Worm (Caenorhabditis elegans) whole organism, midembryonic: ENCODE results near the gene T10D4.6.
"Not testable (repeated sequence)": the region's sequence is repeated elsewhere in the genome, so short reads cannot be mapped to it uniquely, and the experiment has no call there.

Source experiments
- T22C8.4 ChIP-seq: fragments of 200-800 bp; sonication (Bioruptor generic); IDR thresholded peaks from 2 replicates; pipeline ENCODE4 v1.3.6; 2022; ENCODE audit warnings: missing genetic modification characterization, missing compliant biosample characterization
- cog-1 ChIP-seq: sonication (generic microtip); optimal IDR thresholded peaks from 2 replicates; lab custom pipeline; 2016; ENCODE audit warnings: missing genetic modification characterization, missing compliant biosample characterization
- flt-1 ChIP-seq: fragments of 200-800 bp; sonication (Bioruptor generic); IDR thresholded peaks from 2 replicates; pipeline ENCODE4 v1.3.6; 2022; ENCODE audit warnings: missing genetic modification characterization, missing compliant biosample characterization
- klf-2 ChIP-seq: fragments of 200-800 bp; sonication (Bioruptor generic); conservative IDR thresholded peaks from 2 replicates; pipeline ENCODE4 v1.3.6; 2022; ENCODE audit warnings: missing genetic modification reagents, missing genetic modification characterization, missing compliant biosample characterization
- med-1 ChIP-seq: sonication (generic microtip); optimal IDR thresholded peaks from 2 replicates; lab custom pipeline; 2017; ENCODE audit warnings: missing genetic modification characterization, mild to moderate bottlenecking, missing compliant biosample characterization, antibody characterized with exemption, missing genetic modification reagents; ENCODE audit not compliant: insufficient read depth
- ref-1 ChIP-seq: fragments of 200-800 bp; sonication (Bioruptor generic); conservative IDR thresholded peaks from 2 replicates; pipeline ENCODE4 v1.3.6; 2022; ENCODE audit warnings: missing genetic modification reagents, missing genetic modification characterization, missing compliant biosample characterization
- tab-1 ChIP-seq: fragments of 200-800 bp; sonication (Bioruptor generic); IDR thresholded peaks from 2 replicates; pipeline ENCODE4 v1.3.6; 2022; ENCODE audit warnings: missing genetic modification characterization, missing compliant biosample characterization
- ztf-23 ChIP-seq: fragments of 200-800 bp; sonication (Bioruptor generic); IDR thresholded peaks from 2 replicates; pipeline ENCODE4 v1.3.6; 2022; ENCODE audit warnings: missing genetic modification reagents, missing genetic modification characterization, missing compliant biosample characterization
- ztf-29 ChIP-seq: fragments of 200-800 bp; sonication (Bioruptor generic); IDR thresholded peaks from 2 replicates; pipeline ENCODE4 v1.3.6; 2022; ENCODE audit warnings: missing genetic modification reagents, missing genetic modification characterization, missing compliant biosample characterization

Gene T10D4.6

ce11 chrII:3117471-3117870, 1.7 kb upstream of the T10D4.6 start, which contains the start of gene T10D4.7:
TSS of gene T10D4.7 (plus strand) at chrII:3117771.
- TF ChIP-seq ref-1 (no peak), cog-1 (no peak), tab-1 (GFP tag; lab: Robert Waterston, UW) (no peak), ztf-23 (no peak), klf-2 (GFP tag; lab: Robert Waterston, UW) (no peak), med-1 (GFP tag; lab: Kevin White, UChicago) (no peak), T22C8.4 (GFP tag; lab: Robert Waterston, UW) (no peak), flt-1 (GFP tag; lab: Robert Waterston, UW) (no peak), ztf-29 (no peak)

DNA sequence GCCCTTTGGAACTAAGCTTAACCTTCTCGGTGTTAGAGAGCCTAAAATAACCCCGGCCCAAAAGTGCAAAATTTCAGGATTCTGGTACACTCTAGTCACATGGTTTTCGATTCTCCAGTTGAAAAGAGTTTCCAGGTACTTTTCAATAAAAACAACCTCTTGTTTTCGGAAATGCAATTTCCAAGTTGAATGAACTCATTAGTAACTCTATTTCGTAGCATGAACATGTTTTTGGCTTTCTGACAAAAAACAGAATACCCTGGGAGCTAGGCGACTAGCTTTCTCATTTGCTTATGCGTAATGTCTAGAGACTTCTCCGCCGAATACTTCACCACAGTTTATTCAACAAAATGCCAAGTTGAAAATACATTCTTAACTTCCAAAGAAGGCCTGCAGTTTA, 4.1 kb downstream of the T10D4.6 start, which contains the start of gene srh-71:
Gene srh-71, plus strand, starts transcription at position 301 of the 400 bp plus-strand sequence.
- TF ChIP-seq ref-1 (no peak), med-1 (GFP tag; lab: Kevin White, UChicago) (no peak), flt-1 (GFP tag; lab: Robert Waterston, UW) (no peak), ztf-23 (no peak), klf-2 (GFP tag; lab: Robert Waterston, UW) (no peak), cog-1 (no peak), ztf-29 (no peak), tab-1 (GFP tag; lab: Robert Waterston, UW) (no peak), T22C8.4 (GFP tag; lab: Robert Waterston, UW) (no peak)

DNA sequence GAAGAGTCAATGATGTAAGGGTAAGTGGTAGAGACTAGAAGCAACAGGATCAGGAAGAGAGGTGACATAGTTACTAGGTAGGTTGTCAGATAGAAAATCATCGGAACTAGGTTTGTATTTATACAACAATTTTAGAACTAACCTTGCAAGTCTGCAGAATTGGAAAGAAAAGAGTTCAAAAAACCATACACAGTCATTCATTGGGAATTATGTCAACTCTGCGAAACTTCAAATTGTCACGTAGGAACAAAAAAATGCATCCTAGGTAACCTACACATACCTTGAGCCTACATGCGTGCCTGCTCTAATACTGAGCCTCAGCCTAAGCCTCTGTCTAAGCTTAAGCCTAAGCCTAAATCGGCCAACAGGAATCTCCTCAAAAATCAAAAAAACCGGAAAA, 7.2 kb downstream of the T10D4.6 start, which contains the start of gene ins-19:
Gene ins-19, minus strand, starts transcription at position 101 of the 400 bp plus-strand sequence.
- no peak for TF ChIP-seq cog-1
- no peak for TF ChIP-seq tab-1 (GFP tag; lab: Robert Waterston, UW)
- TF ChIP-seq ztf-29: no peak
- no peak for TF ChIP-seq klf-2 (GFP tag; lab: Robert Waterston, UW)
- TF ChIP-seq ztf-23: no peak

DNA sequence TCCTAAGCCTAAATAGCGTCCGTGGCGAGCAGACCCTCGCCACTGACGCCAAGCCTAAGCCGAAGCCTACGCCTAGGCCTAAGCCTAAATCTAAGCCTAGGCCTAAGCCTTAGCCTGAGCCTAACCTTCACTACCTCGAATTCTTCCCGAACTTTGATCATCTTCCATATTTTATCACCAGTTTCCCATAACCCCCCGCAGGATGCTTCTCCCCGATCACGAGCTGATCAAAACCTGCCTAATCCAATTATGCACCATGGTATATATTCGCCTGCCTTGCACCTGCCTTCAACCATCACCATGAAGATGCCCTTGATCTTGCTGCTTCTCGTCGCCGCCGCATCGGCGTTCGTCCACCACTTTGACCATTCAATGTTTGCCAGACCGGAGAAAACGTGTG, 7.6 kb downstream of the T10D4.6 start, which contains the start of gene ins-31:
Gene ins-31, plus strand, starts transcription at position 301 of the 400 bp plus-strand sequence.
- TF ChIP-seq ztf-23: 0 out of 2 replicates have a peak, but pooled peaks have one; percentile 32

DNA sequence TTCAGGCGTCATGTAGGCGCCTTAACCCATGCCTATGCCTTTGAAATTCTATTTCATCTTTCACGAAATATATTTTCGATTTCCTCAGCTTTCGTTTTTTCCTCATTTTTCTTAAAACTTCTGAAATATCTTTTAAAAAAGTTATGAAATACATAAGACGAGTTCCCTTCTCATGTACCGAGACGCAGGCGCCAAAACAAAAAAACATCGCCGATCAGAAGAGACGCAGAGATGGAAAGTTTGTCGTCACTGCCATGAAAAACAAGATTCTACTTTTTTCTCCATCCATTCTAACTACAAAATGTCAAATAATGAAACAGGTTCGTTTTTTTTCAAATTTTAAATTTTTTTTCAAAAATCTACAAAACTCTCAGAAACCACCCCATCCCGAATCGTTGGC, 9.9 kb downstream of the T10D4.6 start, which contains the start of gene chil-24:
Gene chil-24, plus strand, starts transcription at position 156 of the 400 bp plus-strand sequence.
- TF ChIP-seq med-1 (GFP tag; lab: Kevin White, UChicago): no peak
- no peak for TF ChIP-seq cog-1
- TF ChIP-seq flt-1 (GFP tag; lab: Robert Waterston, UW): no peak
- no peak for TF ChIP-seq ztf-29
- no peak for TF ChIP-seq klf-2 (GFP tag; lab: Robert Waterston, UW)
- TF ChIP-seq ref-1: no peak
- TF ChIP-seq tab-1 (GFP tag; lab: Robert Waterston, UW): no peak
- no peak for TF ChIP-seq T22C8.4 (GFP tag; lab: Robert Waterston, UW)
- no peak for TF ChIP-seq ztf-23

DNA sequence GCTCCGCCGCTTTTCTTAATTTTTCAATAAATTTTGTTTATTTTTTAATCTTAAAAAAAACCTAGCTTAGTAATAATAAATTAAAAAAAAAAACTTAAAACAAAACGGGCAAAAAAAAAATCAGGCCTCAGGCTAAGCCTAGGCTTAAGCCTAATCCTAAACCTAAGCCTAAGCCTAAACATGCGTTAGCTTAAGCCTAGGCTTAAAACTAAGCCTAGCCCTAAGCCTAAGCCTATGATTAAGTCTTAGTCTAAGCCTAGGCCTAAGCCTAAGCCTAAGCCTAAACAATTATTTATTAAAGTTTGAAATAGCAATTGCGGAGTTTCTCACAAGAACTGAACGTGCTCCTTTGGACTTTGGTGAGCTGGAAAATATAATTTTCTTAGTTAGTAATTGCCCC, 16.2 kb downstream of the T10D4.6 start:
- peak; percentile 20; the same call in 1 of the 2 replicates for TF ChIP-seq ztf-29
- TF ChIP-seq ref-1: no peak
- no peak for TF ChIP-seq ztf-23

DNA sequence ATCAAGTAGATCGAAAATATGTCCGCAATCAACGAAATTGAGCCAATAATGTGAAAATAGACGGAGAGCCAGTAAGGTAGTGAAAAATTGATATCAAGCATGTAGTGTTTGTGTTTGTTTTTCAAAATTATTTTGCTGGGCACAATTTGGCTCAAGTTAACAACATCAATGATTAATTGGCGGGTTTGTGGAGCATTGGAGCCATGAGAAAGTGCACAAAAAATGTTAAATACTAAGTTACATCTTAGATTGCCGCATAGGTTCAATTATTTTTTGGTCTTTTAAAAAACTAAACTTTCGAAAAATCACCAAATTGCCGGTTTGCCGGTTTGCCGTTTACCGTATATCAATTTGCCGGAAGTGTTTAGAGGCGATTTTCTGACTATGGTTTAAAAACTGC, 18.7 kb downstream of the T10D4.6 start, which contains the start of gene sri-54:
Gene sri-54, minus strand, starts transcription at position 101 of the 400 bp plus-strand sequence.
- TF ChIP-seq med-1 (GFP tag; lab: Kevin White, UChicago) (no peak), tab-1 (GFP tag; lab: Robert Waterston, UW) (no peak), flt-1 (GFP tag; lab: Robert Waterston, UW) (no peak), ztf-29 (no peak), ztf-23 (no peak), ref-1 (no peak), T22C8.4 (GFP tag; lab: Robert Waterston, UW) (no peak), klf-2 (GFP tag; lab: Robert Waterston, UW) (no peak), cog-1 (no peak)

DNA sequence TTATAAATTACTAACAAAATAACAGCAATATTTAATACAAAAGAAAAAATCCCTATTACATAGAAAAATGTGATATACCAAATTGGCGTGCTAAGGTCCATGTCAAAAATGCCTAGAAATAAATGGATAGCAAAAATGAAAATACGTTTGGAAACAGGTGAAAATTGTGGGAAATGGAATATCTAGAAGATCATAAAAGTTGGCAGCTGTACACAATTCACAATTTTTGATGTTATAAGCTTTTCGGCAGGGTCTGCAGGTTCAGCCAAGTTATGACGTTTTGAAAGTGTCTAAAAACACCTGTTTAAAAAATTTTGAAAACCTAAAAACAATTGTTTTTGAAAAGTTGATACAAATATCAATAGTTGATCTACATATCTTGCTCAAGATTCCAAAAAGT, 23.7 kb downstream of the T10D4.6 start, which contains the start of gene sri-42:
Gene sri-42, minus strand, starts transcription at position 101 of the 400 bp plus-strand sequence.
- TF ChIP-seq med-1 (GFP tag; lab: Kevin White, UChicago); ref-1; ztf-29: not testable (repeated sequence)

DNA sequence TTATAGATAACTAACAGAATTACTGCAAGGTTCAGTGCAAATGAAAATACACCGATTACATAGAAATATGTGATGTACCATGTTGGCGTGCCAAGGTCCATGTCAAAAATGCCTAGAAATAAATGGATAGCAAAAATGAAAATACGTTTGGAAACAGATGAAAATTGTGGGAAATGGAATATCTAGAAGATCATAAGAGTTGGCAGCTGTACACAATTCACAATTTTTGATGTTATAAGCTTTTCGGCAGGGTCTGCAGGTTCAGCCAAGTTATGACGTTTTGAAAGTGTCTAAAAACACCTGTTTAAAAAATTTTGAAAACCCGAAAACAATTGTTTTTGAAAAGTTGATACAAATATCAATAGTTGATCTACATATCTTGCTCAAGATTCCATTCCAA, 25.4 kb downstream of the T10D4.6 start, which contains the start of gene sri-43:
Gene sri-43, minus strand, starts transcription at position 101 of the 400 bp plus-strand sequence.
- not testable (repeated sequence) for TF ChIP-seq med-1 (GFP tag; lab: Kevin White, UChicago); ztf-29; ref-1

DNA sequence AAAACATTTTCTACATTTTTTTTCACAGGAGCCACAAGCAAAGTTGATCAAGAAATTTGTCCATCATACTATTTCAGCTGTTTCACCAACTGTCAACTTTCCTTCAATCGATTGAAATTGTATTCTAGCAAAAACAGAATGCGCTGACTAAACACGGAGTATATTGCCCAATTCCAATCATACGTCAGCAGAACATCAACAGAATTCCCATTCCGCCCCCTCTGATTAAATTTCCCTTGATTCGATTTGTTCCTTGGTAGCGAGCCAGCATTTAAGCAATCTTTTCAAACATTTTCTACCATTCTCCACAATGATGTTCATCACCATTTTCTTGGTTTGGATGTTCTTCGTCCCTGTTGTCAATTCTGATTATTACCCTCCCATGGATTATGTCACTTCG, 26.7 kb downstream of the T10D4.6 start, which contains the start of gene T10D4.15:
Gene T10D4.15, plus strand, starts transcription at position 301 of the 400 bp plus-strand sequence.
- TF ChIP-seq ref-1 (no peak), ztf-23 (no peak), tab-1 (GFP tag; lab: Robert Waterston, UW) (no peak), cog-1 (no peak)

DNA sequence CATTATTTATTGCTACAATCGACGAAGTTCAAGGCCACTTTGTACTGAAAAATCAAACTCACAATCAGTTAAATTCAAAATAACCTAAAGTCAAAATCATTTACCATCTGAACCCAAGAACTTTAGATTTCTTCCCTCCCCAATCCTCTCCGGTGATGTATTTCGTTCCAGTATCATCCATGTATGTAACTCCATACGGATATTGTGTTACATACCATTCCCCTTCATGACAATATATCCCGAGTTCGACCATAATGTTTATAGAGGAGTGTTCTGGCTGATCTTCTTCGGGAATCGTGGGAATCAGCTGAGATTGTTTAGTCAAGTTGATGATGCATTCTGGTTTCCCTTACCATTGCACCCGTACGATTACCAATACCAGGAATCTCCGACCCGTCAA, 29.3 kb downstream of the T10D4.6 start:
- TF ChIP-seq ztf-29 (no peak), ref-1 (no peak), tab-1 (GFP tag; lab: Robert Waterston, UW) (no peak), flt-1 (GFP tag; lab: Robert Waterston, UW) (no peak), klf-2 (GFP tag; lab: Robert Waterston, UW) (no peak), med-1 (GFP tag; lab: Kevin White, UChicago) (no peak), T22C8.4 (GFP tag; lab: Robert Waterston, UW) (no peak), cog-1 (no peak), ztf-23 (no peak)
